Worm (Caenorhabditis elegans): ENCODE results near the gene Y51H7C.12.

- TF ChIP-seq nfya-1 (tag; optimal IDR thresholded peaks at IDR 0.05) (no peak), fkh-10 (GFP tag; optimal IDR thresholded peaks at IDR 0.05) (no peak), dmd-4 (tag; optimal IDR thresholded peaks at IDR 0.05; ENCODE audit: borderline replicate concordance) (no peak), pha-4 (tag; optimal IDR thresholded peaks at IDR 0.05) (no peak), sox-2 (GFP tag; IDR thresholded peaks at IDR 0.05) (no peak), ceh-34 (tag; optimal IDR thresholded peaks at IDR 0.05) (no peak)
These were observed 8.3 kb downstream of the Y51H7C.12 start, which contains the start of gene Y51H7C.3 for ce11 chrII:1438336-1438589.

Measured in whole organism, late embryonic.